Fruit fly (Drosophila melanogaster) whole organism, embryonic: ENCODE data around the gene Mkk4.

Source experiments
- Antp ChIP-seq: fragments of 200-800 bp; sonication (Bioruptor generic); optimal IDR thresholded peaks from 3 replicates; lab custom pipeline; 2016; ENCODE audit warnings: missing biosample characterization, missing genetic modification characterization
- B-H1 ChIP-seq: fragments of 200-800 bp; sonication (Bioruptor generic); IDR thresholded peaks from 3 replicates; pipeline ENCODE4 v1.3.6; 2022; ENCODE audit warnings: missing biosample characterization, missing genetic modification characterization
- C15 ChIP-seq: fragments of 200-800 bp; sonication (Bioruptor generic); IDR thresholded peaks from 3 replicates; pipeline ENCODE4 v1.3.6; 2022; ENCODE audit warnings: missing biosample characterization, missing genetic modification characterization
- CG10462 ChIP-seq: fragments of 200-800 bp; sonication (Bioruptor generic); optimal IDR thresholded peaks from 2 replicates; lab custom pipeline; 2016; ENCODE audit warnings: missing biosample characterization, missing genetic modification characterization
- CG10654 ChIP-seq: fragments of 200-800 bp; sonication (Bioruptor generic); optimal IDR thresholded peaks from 2 replicates; lab custom pipeline; 2016; ENCODE audit warnings: missing biosample characterization, missing genetic modification characterization
- CG11723 ChIP-seq: fragments of 200-800 bp; sonication (Bioruptor generic); optimal IDR thresholded peaks from 2 replicates; lab custom pipeline; 2017; ENCODE audit warnings: missing biosample characterization, mild to moderate bottlenecking, missing genetic modification characterization
- CG12155 ChIP-seq: fragments of 200-800 bp; sonication (Bioruptor generic); optimal IDR thresholded peaks from 3 replicates; lab custom pipeline; 2016; ENCODE audit warnings: missing biosample characterization, missing genetic modification characterization
- CG12769 ChIP-seq: fragments of 200-800 bp; sonication (Bioruptor generic); optimal IDR thresholded peaks from 2 replicates; lab custom pipeline; 2019; ENCODE audit warnings: missing biosample characterization, mild to moderate bottlenecking, missing genetic modification characterization, moderate library complexity
- CG14667 ChIP-seq: fragments of 200-800 bp; sonication (Bioruptor generic); IDR thresholded peaks from 2 replicates; pipeline ENCODE4 v1.3.6; 2022; ENCODE audit warnings: missing biosample characterization, missing genetic modification characterization
- CG15514 ChIP-seq: fragments of 200-800 bp; sonication (Bioruptor generic); optimal IDR thresholded peaks from 3 replicates; lab custom pipeline; 2017; ENCODE audit warnings: missing biosample characterization, missing genetic modification characterization, mild to moderate bottlenecking, moderate library complexity, missing genetic modification reagents
- CG1603 ChIP-seq: fragments of 200-800 bp; sonication (Bioruptor generic); optimal IDR thresholded peaks from 2 replicates; lab custom pipeline; 2019; ENCODE audit warnings: missing biosample characterization, mild to moderate bottlenecking, missing genetic modification characterization, moderate library complexity
- CG18619 ChIP-seq: fragments of 200-800 bp; sonication (Bioruptor generic); optimal IDR thresholded peaks from 3 replicates; lab custom pipeline; 2017; ENCODE audit warnings: missing biosample characterization, mild to moderate bottlenecking, missing genetic modification characterization
- CG2202 ChIP-seq: fragments of 200-800 bp; sonication (Bioruptor generic); optimal IDR thresholded peaks from 2 replicates; lab custom pipeline; 2018; ENCODE audit warnings: missing biosample characterization, mild to moderate bottlenecking, missing genetic modification characterization
- CG31388 ChIP-seq: fragments of 200-800 bp; sonication (Bioruptor generic); optimal IDR thresholded peaks from 2 replicates; lab custom pipeline; 2016; ENCODE audit warnings: missing biosample characterization, missing genetic modification characterization
- CG33213 ChIP-seq: fragments of 200-800 bp; sonication (Bioruptor generic); optimal IDR thresholded peaks from 3 replicates; lab custom pipeline; 2016; ENCODE audit warnings: missing biosample characterization, missing genetic modification characterization
- CG4404 ChIP-seq: fragments of 200-800 bp; sonication (Bioruptor generic); IDR thresholded peaks from 2 replicates; pipeline ENCODE4 v1.3.6; 2022; ENCODE audit warnings: missing biosample characterization, missing genetic modification characterization
- CG6765 ChIP-seq: fragments of 200-800 bp; sonication (Bioruptor generic); optimal IDR thresholded peaks from 3 replicates; lab custom pipeline; 2017; ENCODE audit warnings: missing biosample characterization, mild to moderate bottlenecking, missing genetic modification characterization
- CG7556 ChIP-seq: fragments of 200-800 bp; sonication (Bioruptor generic); optimal IDR thresholded peaks from 2 replicates; lab custom pipeline; 2017; ENCODE audit warnings: missing biosample characterization, mild to moderate bottlenecking, missing genetic modification characterization
- CG8359 ChIP-seq: fragments of 200-800 bp; sonication (Bioruptor generic); optimal IDR thresholded peaks from 2 replicates; lab custom pipeline; 2017; ENCODE audit warnings: missing biosample characterization, mild to moderate bottlenecking, missing genetic modification characterization, borderline replicate concordance
- CG9797 ChIP-seq: fragments of 200-800 bp; sonication (Bioruptor generic); optimal IDR thresholded peaks from 3 replicates; lab custom pipeline; 2018; ENCODE audit warnings: missing biosample characterization, mild to moderate bottlenecking, missing genetic modification characterization
- Deaf1 ChIP-seq: fragments of 200-800 bp; optimal IDR thresholded peaks from 3 replicates; lab custom pipeline; 2019; ENCODE audit warnings: missing biosample characterization, mild to moderate bottlenecking, missing genetic modification characterization, moderate library complexity
- Dfd ChIP-seq, 2 experiments: fragments of >200 bp; optimal IDR thresholded peaks; 2 replicates each; lab custom pipeline; 2017; ENCODE audit warnings: missing biosample characterization in 2 of 2, missing genetic modification characterization in 2 of 2
- Drgx ChIP-seq: fragments of 200-800 bp; sonication (Bioruptor generic); IDR thresholded peaks from 2 replicates; pipeline ENCODE4 v1.3.6; 2022; ENCODE audit warnings: missing biosample characterization, missing genetic modification characterization
- GATAe ChIP-seq: fragments of 200-800 bp; sonication (Bioruptor generic); conservative IDR thresholded peaks from 2 replicates; pipeline ENCODE4 v1.3.6; 2022; ENCODE audit warnings: missing biosample characterization, missing genetic modification characterization
- HmgZ ChIP-seq: fragments of 200-800 bp; sonication (Bioruptor generic); optimal IDR thresholded peaks from 2 replicates; lab custom pipeline; 2018; ENCODE audit warnings: missing biosample characterization, mild to moderate bottlenecking, missing genetic modification characterization
- Max ChIP-seq: fragments of 200-800 bp; sonication (Bioruptor generic); optimal IDR thresholded peaks from 2 replicates; lab custom pipeline; 2016; ENCODE audit warnings: missing biosample characterization, mild to moderate bottlenecking, missing genetic modification characterization
- Med ChIP-seq: fragments of 200-800 bp; sonication (Bioruptor generic); peaks from one replicate; lab custom pipeline; 2016; ENCODE audit warnings: missing biosample characterization, missing genetic modification characterization, mild to moderate bottlenecking, inconsistent platforms, moderate library complexity
- NC2β ChIP-seq: fragments of 200-800 bp; sonication (Bioruptor generic); optimal IDR thresholded peaks from 2 replicates; lab custom pipeline; 2016; ENCODE audit warnings: missing biosample characterization, missing genetic modification characterization
- Ptx1 ChIP-seq: fragments of 200-800 bp; sonication (Bioruptor generic); IDR thresholded peaks from 2 replicates; pipeline ENCODE4 v1.3.6; 2022; ENCODE audit warnings: missing biosample characterization, missing genetic modification characterization
- Spps ChIP-seq: fragments of 200-800 bp; sonication (Bioruptor generic); optimal IDR thresholded peaks from 2 replicates; lab custom pipeline; 2018; ENCODE audit warnings: missing biosample characterization, mild to moderate bottlenecking, missing genetic modification characterization
- Xrp1 ChIP-seq: fragments of 200-800 bp; sonication (Bioruptor generic); IDR thresholded peaks from 2 replicates; pipeline ENCODE4 v1.3.6; 2022; ENCODE audit warnings: missing biosample characterization, missing genetic modification characterization
- bab2 ChIP-seq: fragments of 200-800 bp; sonication (Bioruptor generic); optimal IDR thresholded peaks from 2 replicates; lab custom pipeline; 2016; ENCODE audit warnings: missing biosample characterization, missing genetic modification characterization
- bowl ChIP-seq: fragments of 200-800 bp; sonication (Bioruptor generic); IDR thresholded peaks from 2 replicates; pipeline ENCODE4 v1.3.6; 2022; ENCODE audit warnings: missing biosample characterization, missing genetic modification characterization
- fd64A ChIP-seq: fragments of 200-800 bp; sonication (Bioruptor generic); optimal IDR thresholded peaks from 3 replicates; lab custom pipeline; 2018; ENCODE audit warnings: missing biosample characterization, mild to moderate bottlenecking, missing genetic modification characterization
- gro ChIP-seq: fragments of 200-800 bp; sonication (Bioruptor generic); optimal IDR thresholded peaks from 2 replicates; lab custom pipeline; 2016; ENCODE audit warnings: missing biosample characterization, missing genetic modification characterization
- gt ChIP-seq: fragments of 200-800 bp; sonication (Bioruptor generic); IDR thresholded peaks from 2 replicates; pipeline ENCODE4 v1.3.6; 2022; ENCODE audit warnings: missing biosample characterization, missing genetic modification characterization
- hb ChIP-seq: fragments of 200-800 bp; sonication (Bioruptor generic); IDR thresholded peaks from 3 replicates; pipeline ENCODE4 v1.3.6; 2022; ENCODE audit warnings: missing biosample characterization, missing genetic modification characterization; ENCODE audit not compliant: partially characterized antibody
- jigr1 ChIP-seq: fragments of 200-800 bp; sonication (Bioruptor generic); IDR thresholded peaks from 3 replicates; pipeline ENCODE4 v1.3.6; 2022; ENCODE audit warnings: missing biosample characterization, missing genetic modification characterization
- jumu ChIP-seq: fragments of 200-800 bp; sonication (Bioruptor generic); optimal IDR thresholded peaks from 3 replicates; lab custom pipeline; 2016; ENCODE audit warnings: missing biosample characterization, missing genetic modification characterization
- kah ChIP-seq: fragments of 200-800 bp; sonication (Bioruptor generic); optimal IDR thresholded peaks from 2 replicates; lab custom pipeline; 2018; ENCODE audit warnings: missing biosample characterization, mild to moderate bottlenecking, missing genetic modification characterization
- pb ChIP-seq: fragments of 200-800 bp; sonication (Bioruptor generic); optimal IDR thresholded peaks from 3 replicates; lab custom pipeline; 2016; ENCODE audit warnings: missing biosample characterization, missing genetic modification characterization
- phol ChIP-seq: fragments of 200-800 bp; sonication (Bioruptor generic); optimal IDR thresholded peaks from 3 replicates; lab custom pipeline; 2018; ENCODE audit warnings: missing biosample characterization, mild to moderate bottlenecking, missing genetic modification characterization, moderate library complexity
- pros ChIP-seq: fragments of 200-800 bp; sonication (Bioruptor generic); optimal IDR thresholded peaks from 3 replicates; lab custom pipeline; 2019; ENCODE audit warnings: missing biosample characterization, mild to moderate bottlenecking, missing genetic modification characterization, moderate library complexity
- sd ChIP-seq: fragments of 200-800 bp; sonication (Bioruptor generic); optimal IDR thresholded peaks from 3 replicates; lab custom pipeline; 2018; ENCODE audit warnings: missing biosample characterization, mild to moderate bottlenecking, missing genetic modification characterization, moderate library complexity
- seq ChIP-seq: fragments of 200-800 bp; sonication (Bioruptor generic); IDR thresholded peaks from 2 replicates; pipeline ENCODE4 v1.3.6; 2022; ENCODE audit warnings: missing biosample characterization, missing genetic modification characterization
- sna ChIP-seq: fragments of 200-800 bp; sonication (Bioruptor generic); IDR thresholded peaks from 2 replicates; pipeline ENCODE4 v1.3.6; 2022; ENCODE audit warnings: missing biosample characterization, missing genetic modification characterization; ENCODE audit not compliant: partially characterized antibody
- tll ChIP-seq, 2 experiments: fragments of 200-800 bp in 1 of 2; fragments of >200 bp in 1 of 2; sonication (Bioruptor generic) in 1 of 2; optimal IDR thresholded peaks; 2 replicates each; lab custom pipeline; 2017 to 2019; ENCODE audit warnings: missing biosample characterization in 2 of 2, missing genetic modification characterization in 2 of 2, mild to moderate bottlenecking in 1 of 2, moderate library complexity in 1 of 2
- trh ChIP-seq: fragments of 200-800 bp; sonication (Bioruptor generic); optimal IDR thresholded peaks from 2 replicates; lab custom pipeline; 2016; ENCODE audit warnings: missing biosample characterization, missing genetic modification characterization
- usp ChIP-seq: fragments of >200 bp; optimal IDR thresholded peaks from 2 replicates; lab custom pipeline; 2017; ENCODE audit warnings: missing biosample characterization, missing genetic modification characterization
- zf30C ChIP-seq: fragments of 200-800 bp; sonication (Bioruptor generic); optimal IDR thresholded peaks from 3 replicates; lab custom pipeline; 2018; ENCODE audit warnings: missing biosample characterization, mild to moderate bottlenecking, missing genetic modification characterization

The Mkk4 gene

DNA sequence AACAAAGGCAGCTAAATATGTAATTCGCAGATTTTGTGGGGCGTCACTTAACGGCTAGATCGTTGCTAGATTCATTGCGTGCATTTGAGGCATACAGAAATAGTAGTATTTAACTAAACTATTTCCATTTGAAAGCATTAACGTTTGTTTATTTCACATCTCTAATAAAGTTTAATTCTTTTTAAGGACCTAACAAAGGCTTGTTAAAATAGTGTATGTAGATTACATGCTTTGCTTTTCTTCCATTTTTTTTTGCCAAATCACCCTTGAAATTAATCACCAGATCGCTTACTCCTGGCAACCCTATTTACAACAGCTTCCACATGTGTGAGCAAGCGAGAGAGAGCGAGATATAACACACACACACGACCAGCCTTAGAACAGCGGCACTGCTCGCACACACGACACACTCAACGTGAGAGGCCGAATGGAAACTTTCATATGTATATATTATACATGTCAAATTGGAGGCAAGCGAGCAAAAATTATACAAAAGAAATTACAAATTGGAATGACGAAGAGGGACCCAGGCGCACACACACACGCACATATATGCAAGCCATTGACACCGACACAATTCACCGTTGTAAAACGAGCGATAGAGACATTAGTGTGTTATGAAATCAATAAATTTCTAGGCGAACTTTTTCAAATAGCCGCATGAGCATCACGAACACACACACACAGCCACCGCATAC, 8.8 kb upstream of the Mkk4 start (continued):
- TF ChIP-seq CG8359 (GFP tag; lab: Kevin White, UChicago) (no peak), Spps (tag; lab: Kevin White, UChicago) (no peak), Med (GFP tag; lab: Kevin White, UChicago) (peak; percentile 75), Antp (peak; percentile 33), sd (tag; lab: Kevin White, UChicago) (peak; percentile 53), CG7556 (GFP tag; lab: Kevin White, UChicago) (peak; percentile 59), zf30C (no peak), trh (GFP tag; lab: Kevin White, UChicago) (peak; percentile 4), gt (GFP tag; lab: Robert Waterston, UW) (no peak), CG4404 (GFP tag; lab: Robert Waterston, UW) (no peak), tll (GFP tag; optimal IDR thresholded peaks at IDR 0.05; lab: Kevin White, UChicago) (no peak), bowl (GFP tag; lab: Robert Waterston, UW) (no peak), Xrp1 (GFP tag; lab: Robert Waterston, UW) (peak; percentile 42), GATAe (GFP tag; lab: Robert Waterston, UW) (no peak), CG14667 (GFP tag; lab: Robert Waterston, UW) (peak; percentile 27; the same call in 1 of the 2 replicates), Dfd (GFP tag; optimal IDR thresholded peaks at IDR 0.05; lab: Kevin White, UChicago) (no peak), usp (no peak), CG12155 (GFP tag; lab: Kevin White, UChicago) (peak; percentile 48), CG1603 (tag; lab: Kevin White, UChicago) (peak; percentile 45), HmgZ (tag; lab: Kevin White, UChicago) (peak; percentile 67), CG11723 (GFP tag; lab: Kevin White, UChicago) (peak; percentile 43), kah (GFP tag; lab: Kevin White, UChicago) (peak; percentile 41), Deaf1 (tag; lab: Kevin White, UChicago) (peak; percentile 76), CG12769 (tag; lab: Kevin White, UChicago) (peak; percentile 64), hb (GFP tag; lab: Robert Waterston, UW) (no peak), CG18619 (peak; percentile 50), jigr1 (GFP tag; lab: Robert Waterston, UW) (no peak), seq (peak; percentile 58; the same call in 1 of the 2 replicates), Ptx1 (GFP tag; lab: Robert Waterston, UW) (peak; percentile 58; the same call in 1 of the 2 replicates), Drgx (peak; percentile 63), CG10462 (GFP tag; lab: Kevin White, UChicago) (no peak), CG6765 (GFP tag; lab: Kevin White, UChicago) (no peak), CG10654 (GFP tag; lab: Kevin White, UChicago) (no peak), bab2 (GFP tag; lab: Kevin White, UChicago) (peak; percentile 38), NC2β (GFP tag; lab: Kevin White, UChicago) (peak; percentile 41), CG33213 (GFP tag; lab: Kevin White, UChicago) (peak; percentile 31), C15 (GFP tag; lab: Robert Waterston, UW) (no peak), Max (GFP tag; lab: Kevin White, UChicago) (no peak), CG15514 (GFP tag; lab: Kevin White, UChicago) (peak; percentile 77), CG9797 (GFP tag; lab: Kevin White, UChicago) (no peak), B-H1 (peak; percentile 20; the same call in 1 of the 3 replicates), pb (GFP tag; lab: Kevin White, UChicago) (no peak), gro (GFP tag; lab: Kevin White, UChicago) (peak; percentile 35), CG31388 (GFP tag; lab: Kevin White, UChicago) (peak; percentile 11), sna (no peak), fd64A (GFP tag; lab: Kevin White, UChicago) (peak; percentile 29), CG2202 (tag; lab: Kevin White, UChicago) (no peak), phol (tag; lab: Kevin White, UChicago) (peak; percentile 55), jumu (GFP tag; lab: Kevin White, UChicago) (peak; percentile 26), pros (GFP tag; lab: Kevin White, UChicago) (peak; percentile 34)
